Fruit fly (Drosophila melanogaster): ENCODE results near the gene CG17764.
A peak's percentile ranks its signal among the peaks of the same experiment; 100 is the strongest.

Gene CG17764

DNA sequence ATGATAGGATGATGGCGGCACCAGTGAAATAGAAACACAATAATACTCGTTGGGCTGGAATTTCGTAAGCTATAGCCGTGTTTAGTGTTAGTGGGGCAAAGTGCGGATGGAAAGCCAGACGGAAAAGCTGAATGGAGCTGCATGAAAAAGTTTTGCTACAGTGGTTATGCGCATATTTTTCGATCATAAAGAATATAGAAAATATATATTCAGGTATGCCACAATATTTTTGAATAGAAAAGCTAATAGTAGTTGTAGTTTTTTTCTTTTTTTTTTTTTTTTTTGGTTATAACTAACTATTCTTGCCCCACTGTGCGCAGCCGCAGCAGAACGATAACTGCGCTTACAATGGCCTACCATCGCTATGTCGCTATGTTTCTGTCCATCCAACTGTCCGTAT lies 20.7 kb downstream of the CG17764 start:
- TF ChIP-seq svp (GFP tag) (no peak), Smox (GFP tag; optimal IDR thresholded peaks at IDR 0.05) (no peak), fd85E (GFP tag; optimal IDR thresholded peaks at IDR 0.05) (no peak), CG8632 (GFP tag; optimal IDR thresholded peaks at IDR 0.05) (no peak), CG6792 (GFP tag; optimal IDR thresholded peaks at IDR 0.05) (no peak), Eip75B (GFP tag; optimal IDR thresholded peaks at IDR 0.05) (no peak), pdm3 (GFP tag; optimal IDR thresholded peaks at IDR 0.05) (no peak), CG15336 (GFP tag; IDR thresholded peaks at IDR 0.05) (no peak), CG11762 (GFP tag; optimal IDR thresholded peaks at IDR 0.05; ENCODE audit: insufficient read depth) (no peak)

DNA sequence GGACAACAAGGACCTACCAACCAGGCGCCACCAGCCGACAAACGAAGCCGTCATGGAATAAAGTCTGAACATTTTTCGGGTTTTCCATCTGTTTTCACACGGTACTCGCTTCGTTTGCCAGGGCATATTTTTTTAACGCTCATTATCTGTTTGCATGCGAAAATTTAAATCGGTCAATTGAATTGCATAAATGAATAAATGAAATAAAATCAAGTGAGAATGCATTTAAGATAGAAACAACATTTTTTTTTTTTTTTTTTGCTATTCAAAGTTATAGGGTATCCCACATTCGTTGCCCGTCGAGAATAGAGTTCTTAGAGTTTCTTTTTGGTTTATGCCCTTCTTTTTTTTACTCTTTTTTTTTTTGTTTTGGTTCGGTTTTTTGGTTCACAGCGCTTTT lies 21.4 kb downstream of the CG17764 start:
- TF ChIP-seq svp (GFP tag) = peak; percentile 36
- no peak for TF ChIP-seq CG15336 (GFP tag; IDR thresholded peaks at IDR 0.05)

All from whole organism, prepupa.